Worm (Caenorhabditis elegans): ENCODE results near the gene ceh-1.
"Not testable (repeated sequence)": the region's sequence is repeated elsewhere in the genome, so short reads cannot be mapped to it uniquely, and the experiment has no call there.

ceh-1 gene

DNA sequence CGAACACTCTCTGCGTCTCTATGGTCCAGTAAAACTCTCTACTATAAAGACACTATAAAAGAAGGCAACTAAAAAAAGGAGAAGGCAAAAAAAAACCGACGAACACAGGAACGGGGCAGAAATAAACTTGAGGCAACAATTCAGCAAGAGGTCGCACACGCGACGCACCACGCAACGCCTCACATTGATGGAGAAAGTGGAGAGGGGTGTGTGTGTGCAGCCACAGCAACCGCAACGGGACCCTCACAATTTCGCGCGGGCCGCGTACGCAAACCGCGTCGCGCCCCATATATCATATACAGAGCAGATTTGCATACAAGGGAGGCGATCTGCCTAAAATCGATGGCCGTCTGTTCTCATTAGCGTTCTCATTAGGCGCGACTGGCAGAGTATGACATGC, 37.1 kb downstream of the ceh-1 start:
- TF ChIP-seq ceh-90 (tag; optimal IDR thresholded peaks at IDR 0.05), result no peak
- TF ChIP-seq unc-86 (tag; optimal IDR thresholded peaks at IDR 0.05), result peak; percentile 13
- TF ChIP-seq lin-14 (GFP tag; optimal IDR thresholded peaks at IDR 0.05), result peak; percentile 36
- TF ChIP-seq efl-1 (optimal IDR thresholded peaks at IDR 0.05), result peak in 1 of 2 experiments; percentile 43
- TF ChIP-seq efl-1 (GFP tag; optimal IDR thresholded peaks at IDR 0.05 in 1 of 2), result peak in 1 of 2 experiments; percentile 72
- peak; percentile 14 to 38 for TF ChIP-seq lin-35 (GFP tag; optimal IDR thresholded peaks at IDR 0.05)
- peak in 1 of 3 experiments; percentile 47 for TF ChIP-seq dpl-1 (GFP tag; optimal IDR thresholded peaks at IDR 0.05)
- peak in 1 of 3 experiments; percentile 52 for TF ChIP-seq ceh-82 (tag; optimal IDR thresholded peaks at IDR 0.05)
- TF ChIP-seq mep-1 (tag; optimal IDR thresholded peaks at IDR 0.05), result no peak

DNA sequence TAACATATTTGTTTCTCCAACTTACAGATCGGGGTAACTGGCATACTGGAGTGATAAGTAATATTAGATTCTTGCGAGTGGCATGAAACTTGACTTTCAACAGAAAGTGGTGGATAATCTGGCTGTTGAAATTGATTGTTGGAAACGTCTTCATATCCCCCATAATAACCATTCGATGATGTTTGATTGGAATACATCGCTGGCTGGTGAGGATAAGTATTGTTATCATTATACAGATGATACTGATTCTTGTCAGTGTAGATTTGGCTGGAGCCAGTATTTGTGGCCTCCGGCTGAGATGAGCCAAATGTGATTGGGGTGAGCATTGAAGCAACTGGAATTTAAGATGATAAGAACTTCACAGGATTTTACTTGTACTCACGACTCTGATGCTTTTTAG, 38.9 kb downstream of the ceh-1 start:
- no peak for TF ChIP-seq dpl-1 (GFP tag; optimal IDR thresholded peaks at IDR 0.05)
- TF ChIP-seq hlh-17 (GFP tag; optimal IDR thresholded peaks at IDR 0.05; ENCODE audit: borderline replicate concordance), result no peak
- TF ChIP-seq vab-15 (tag; optimal IDR thresholded peaks at IDR 0.05), result no peak

DNA sequence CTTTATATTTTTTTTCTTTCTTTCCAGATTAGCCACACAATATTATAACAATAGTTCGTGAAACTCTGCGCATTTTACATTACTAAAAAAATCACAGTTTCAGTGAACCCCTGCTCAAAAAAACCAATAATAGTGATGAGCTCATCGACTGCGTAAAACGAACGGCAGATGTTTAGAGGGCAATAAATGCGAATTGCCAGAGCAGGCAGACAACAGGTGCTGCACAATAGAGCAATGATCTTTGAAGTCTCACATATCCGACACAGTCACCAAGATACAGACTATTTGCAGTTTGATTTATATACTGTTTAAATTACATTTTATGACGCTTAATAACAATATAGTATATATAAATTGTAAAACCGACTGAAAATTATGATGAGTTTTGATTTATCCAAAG, 44.3 kb downstream of the ceh-1 start:
- TF ChIP-seq hlh-17 (GFP tag; optimal IDR thresholded peaks at IDR 0.05; ENCODE audit: borderline replicate concordance), result no peak
- no peak for TF ChIP-seq nhr-47 (tag; optimal IDR thresholded peaks at IDR 0.05)

DNA sequence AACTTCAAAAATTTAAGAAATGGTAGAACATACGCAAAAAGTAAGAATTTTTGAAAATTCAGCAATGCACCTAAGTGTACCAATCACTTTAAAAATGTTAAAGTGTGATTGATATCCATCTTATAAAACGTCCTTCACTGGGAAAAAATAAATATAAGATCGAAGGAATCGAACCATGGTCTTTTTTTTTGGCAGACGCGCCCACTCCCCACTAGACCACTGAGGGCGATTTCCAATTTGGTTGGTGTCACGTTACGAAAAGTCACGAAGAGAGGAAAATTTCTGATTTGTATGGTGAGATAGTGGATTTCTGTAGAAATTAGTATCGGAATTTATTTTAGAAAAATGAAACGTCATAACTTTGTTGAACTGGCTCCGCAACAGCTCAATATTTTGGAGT, 46.7 kb downstream of the ceh-1 start:
- TF ChIP-seq C34B4.2 (tag; optimal IDR thresholded peaks at IDR 0.05) (no peak), F16B12.6 (tag; optimal IDR thresholded peaks at IDR 0.05) (no peak), nhr-84 (tag; optimal IDR thresholded peaks at IDR 0.05) (no peak), dpl-1 (GFP tag; optimal IDR thresholded peaks at IDR 0.05) (no peak)

DNA sequence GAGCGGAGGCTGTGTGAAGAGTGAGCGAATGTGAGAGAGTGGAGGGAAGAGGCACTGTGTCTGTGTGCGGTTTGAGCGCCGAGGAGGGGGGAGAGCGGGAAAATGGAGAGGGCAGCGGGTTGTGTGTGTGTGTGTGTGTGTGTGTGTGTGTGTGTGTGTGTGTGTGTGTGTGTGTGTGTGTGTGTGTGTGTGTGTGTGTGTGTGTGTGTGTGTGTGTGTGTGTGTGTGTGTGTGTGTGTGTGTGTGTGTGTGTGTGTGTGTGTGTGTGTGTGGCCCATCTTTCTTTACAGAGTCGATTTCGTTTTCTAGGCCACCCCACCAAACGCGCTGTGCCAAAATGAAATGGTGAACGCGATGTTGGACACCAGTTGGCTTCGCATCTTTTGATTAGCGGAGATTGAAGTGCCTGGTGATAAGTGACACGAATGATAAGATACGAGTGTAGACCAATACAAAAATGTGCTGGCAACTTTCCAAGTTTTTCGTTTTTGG, 47.5 kb downstream of the ceh-1 start:
- TF ChIP-seq blmp-1 (tag; optimal IDR thresholded peaks at IDR 0.05) (peak; percentile 34), nhr-47 (tag; optimal IDR thresholded peaks at IDR 0.05) (peak; percentile 85), vab-15 (tag; optimal IDR thresholded peaks at IDR 0.05) (peak; percentile 14), fkh-8 (tag; optimal IDR thresholded peaks at IDR 0.05) (peak; percentile 92), ceh-8 (GFP tag; optimal IDR thresholded peaks at IDR 0.05) (peak; percentile 93), nhr-71 (tag; optimal IDR thresholded peaks at IDR 0.05) (peak; percentile 73), unc-98 (GFP tag; IDR thresholded peaks at IDR 0.05) (peak; percentile 51; the same call in 1 of the 2 replicates), lsy-2 (tag; optimal IDR thresholded peaks at IDR 0.05) (peak in 1 of 2 experiments; percentile 65), zip-4 (GFP tag; optimal IDR thresholded peaks at IDR 0.05) (peak; percentile 82), isw-1 (GFP tag; IDR thresholded peaks at IDR 0.05) (peak; percentile 47), lin-14 (GFP tag; optimal IDR thresholded peaks at IDR 0.05) (peak; percentile 98), tbx-2 (tag; optimal IDR thresholded peaks at IDR 0.05) (peak; percentile 26), ceh-63 (GFP tag; optimal IDR thresholded peaks at IDR 0.05) (peak; percentile 80), efl-1 (GFP tag; optimal IDR thresholded peaks at IDR 0.05 in 1 of 2) (peak in 1 of 2 experiments; percentile 80), mdl-1 (tag; optimal IDR thresholded peaks at IDR 0.05) (peak in 1 of 2 experiments; percentile 22), dsc-1 (tag; optimal IDR thresholded peaks at IDR 0.05) (peak; percentile 45), nhr-19 (GFP tag; conservative IDR thresholded peaks at IDR 0.05) (peak; percentile 94), xbp-1 (tag; optimal IDR thresholded peaks at IDR 0.05) (peak; percentile 74), unc-86 (tag; optimal IDR thresholded peaks at IDR 0.05) (peak; percentile 79), lin-35 (GFP tag; optimal IDR thresholded peaks at IDR 0.05) (peak; percentile 9 to 55), ztf-11 (tag; optimal IDR thresholded peaks at IDR 0.05) (peak in 1 of 2 experiments; percentile 75), elt-2 (tag; optimal IDR thresholded peaks at IDR 0.05) (peak; percentile 95), egl-13 (tag; optimal IDR thresholded peaks at IDR 0.05) (peak; percentile 6), ceh-88 (GFP tag; IDR thresholded peaks at IDR 0.05) (peak; percentile 89), jun-1 (tag; optimal IDR thresholded peaks at IDR 0.05) (peak; percentile 33), irx-1 (tag; optimal IDR thresholded peaks at IDR 0.05) (peak; percentile 78), ztf-4 (tag; optimal IDR thresholded peaks at IDR 0.05) (peak; percentile 66), nhr-85 (tag) (peak; percentile 98), ceh-82 (tag; optimal IDR thresholded peaks at IDR 0.05) (peak in 2 of 3 experiments; percentile 1 to 64), grh-1 (GFP tag; IDR thresholded peaks at IDR 0.05) (peak; percentile 88), rnt-1 (tag; optimal IDR thresholded peaks at IDR 0.05) (peak; percentile 88), skn-1 (tag; optimal IDR thresholded peaks at IDR 0.05) (peak; percentile 14), elt-3 (tag; optimal IDR thresholded peaks at IDR 0.05) (peak in 5 of 6 experiments; percentile 13 to 76 (median 54)), dpl-1 (GFP tag; optimal IDR thresholded peaks at IDR 0.05) (peak in 1 of 3 experiments; percentile 16)
- TF ChIP-seq efl-1 (optimal IDR thresholded peaks at IDR 0.05), result not testable (repeated sequence)

Data from whole organism, L1 larva.